Worm (Caenorhabditis elegans): Measurements from ENCODE around the gene let-70.

Gene let-70

DNA sequence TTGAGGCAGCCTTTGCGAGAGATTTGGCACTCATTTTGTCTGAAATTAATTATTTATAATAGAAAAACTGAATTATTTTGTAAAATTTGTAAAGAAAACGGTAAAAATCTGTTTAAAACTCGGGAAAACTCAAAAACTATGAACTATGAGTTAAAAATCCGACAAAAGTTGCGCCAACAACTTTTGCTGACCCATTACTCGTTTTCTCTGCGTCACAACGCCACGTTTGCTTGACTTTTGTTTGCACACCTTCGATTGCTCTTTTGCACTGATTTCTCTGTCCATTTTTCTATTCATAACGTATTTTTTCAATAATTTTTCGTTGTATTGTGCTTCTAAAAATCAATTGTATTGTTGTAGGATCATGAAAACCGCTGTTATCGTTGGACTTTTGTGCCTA lies 45.8 kb downstream of the let-70 start, which contains the start of gene fkb-1 (continued):
- TF ChIP-seq mep-1 (tag; optimal IDR thresholded peaks at IDR 0.05) (peak; percentile 75), dmd-6 (GFP tag; IDR thresholded peaks at IDR 0.05) (peak; percentile 56; the same call in 1 of the 2 replicates), aha-1 (tag) (no peak), nhr-11 (tag; optimal IDR thresholded peaks at IDR 0.05) (peak; percentile 60), mes-2 (tag; optimal IDR thresholded peaks at IDR 0.05; ENCODE audit: poor library complexity, severe bottlenecking) (peak; percentile 58), cey-2 (tag; optimal IDR thresholded peaks at IDR 0.05; ENCODE audit: borderline replicate concordance, insufficient read depth) (no peak), set-16 (GFP tag; IDR thresholded peaks at IDR 0.05) (no peak), saeg-2 (GFP tag; IDR thresholded peaks at IDR 0.05) (no peak), ctbp-1 (GFP tag; IDR thresholded peaks at IDR 0.05) (no peak), zip-11 (GFP tag; IDR thresholded peaks at IDR 0.05) (no peak), mdt-29 (GFP tag; IDR thresholded peaks at IDR 0.05) (no peak), F10B5.3 (tag; optimal IDR thresholded peaks at IDR 0.05) (no peak), ceh-28 (tag; optimal IDR thresholded peaks at IDR 0.05) (no peak), T26A8.4 (GFP tag; IDR thresholded peaks at IDR 0.05) (no peak), hif-1 (tag; optimal IDR thresholded peaks at IDR 0.05) (no peak), F37D6.2 (tag; optimal IDR thresholded peaks at IDR 0.05) (peak; percentile 6), zip-2 (tag; optimal IDR thresholded peaks at IDR 0.05) (no peak), mdl-1 (tag; optimal IDR thresholded peaks at IDR 0.05) (peak in 1 of 2 experiments; percentile 46), Y75B8A.6 (GFP tag; IDR thresholded peaks at IDR 0.05) (no peak), nhr-102 (tag; optimal IDR thresholded peaks at IDR 0.05) (peak; percentile 6), zfp-3 (GFP tag; conservative IDR thresholded peaks at IDR 0.05) (no peak), nhr-41 (GFP tag; IDR thresholded peaks at IDR 0.05) (no peak), dmd-8 (GFP tag; IDR thresholded peaks at IDR 0.05) (no peak), unc-62 (GFP tag; optimal IDR thresholded peaks at IDR 0.05 in 1 of 2) (peak in 1 of 2 experiments; percentile 96), unc-62 (tag; optimal IDR thresholded peaks at IDR 0.05) (no peak), lin-15B (tag; optimal IDR thresholded peaks at IDR 0.05) (no peak), pha-4 (GFP tag; IDR thresholded peaks at IDR 0.05) (no peak), pha-4 (tag; optimal IDR thresholded peaks at IDR 0.05) (peak; percentile 87), pqm-1 (tag; optimal IDR thresholded peaks at IDR 0.05) (peak; percentile 20), lsy-2 (tag; optimal IDR thresholded peaks at IDR 0.05) (peak in 1 of 2 experiments; percentile 83), spr-1 (tag; optimal IDR thresholded peaks at IDR 0.05) (peak; percentile 20), lin-38 (GFP tag; IDR thresholded peaks at IDR 0.05) (peak; percentile 62), ceh-20 (GFP tag; IDR thresholded peaks at IDR 0.05) (no peak), dpl-1 (GFP tag; optimal IDR thresholded peaks at IDR 0.05) (peak; percentile 71), daf-8 (GFP tag; IDR thresholded peaks at IDR 0.05) (no peak), hlh-30 (tag; optimal IDR thresholded peaks at IDR 0.05; ENCODE audit: insufficient read depth) (peak; percentile 38), nhr-48 (tag; optimal IDR thresholded peaks at IDR 0.05) (no peak), nhr-6 (tag; optimal IDR thresholded peaks at IDR 0.05) (peak; percentile 38), ama-1 (optimal IDR thresholded peaks at IDR 0.05) (no peak), hlh-11 (tag; optimal IDR thresholded peaks at IDR 0.05) (peak; percentile 65)

DNA sequence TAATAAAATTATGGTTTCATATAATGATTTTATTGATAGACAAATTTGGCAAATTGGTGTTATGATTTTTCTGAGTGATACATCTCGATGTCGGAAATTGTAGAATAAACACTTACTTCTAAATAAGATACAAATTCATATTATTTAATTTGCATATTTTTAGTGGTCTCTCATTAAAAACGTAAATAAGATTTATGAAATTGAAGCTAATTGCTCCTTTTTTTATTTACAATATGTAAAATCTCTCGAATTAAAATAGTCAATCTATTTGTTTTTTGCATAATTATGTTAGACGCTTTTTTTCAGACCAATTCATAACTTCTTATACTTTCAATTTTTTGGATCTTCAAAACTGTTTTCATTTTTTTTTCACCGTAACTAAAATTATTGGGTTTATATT lies 49.8 kb downstream of the let-70 start, which contains the start of gene hrg-6:
hrg-6 (plus strand) TSS at position 301 of the 400 bp plus-strand sequence.
- no peak for TF ChIP-seq lir-3 (tag; optimal IDR thresholded peaks at IDR 0.05)
- peak in 1 of 2 experiments; percentile 26 for TF ChIP-seq unc-62 (GFP tag; optimal IDR thresholded peaks at IDR 0.05 in 1 of 2)
- no peak for TF ChIP-seq unc-62 (tag; optimal IDR thresholded peaks at IDR 0.05)
- no peak for TF ChIP-seq nhr-6 (tag; optimal IDR thresholded peaks at IDR 0.05)

Data from whole organism, L4 larva.